Worm (Caenorhabditis elegans) whole organism, L4 larva: ENCODE measurements around the gene set-2.
A peak's percentile ranks its signal among the peaks of the same experiment; 100 is the strongest.

Source experiments
- D1046.2 ChIP-seq: fragments of 200-800 bp; sonication (Bioruptor generic); IDR thresholded peaks from 2 replicates; pipeline ENCODE4 v1.3.6; 2022; ENCODE audit warnings: missing genetic modification characterization, missing compliant biosample characterization
- ctbp-1 ChIP-seq: fragments of 200-800 bp; sonication (Bioruptor generic); IDR thresholded peaks from 2 replicates; pipeline ENCODE4 v1.3.6; 2022; ENCODE audit warnings: missing genetic modification reagents, missing genetic modification characterization, missing compliant biosample characterization
- jun-1 ChIP-seq: fragments of 150-350 bp; optimal IDR thresholded peaks from 2 replicates; lab custom pipeline; 2014; ENCODE audit warnings: missing biosample characterization, missing genetic modification reagents, missing genetic modification characterization
- nhr-28 ChIP-seq: fragments of 150-350 bp; optimal IDR thresholded peaks from 2 replicates; lab custom pipeline; 2014; ENCODE audit warnings: missing biosample characterization, missing genetic modification characterization
- nhr-6 ChIP-seq: fragments of 150-350 bp; optimal IDR thresholded peaks from 2 replicates; lab custom pipeline; 2014; ENCODE audit warnings: missing biosample characterization, missing genetic modification characterization
- pqm-1 ChIP-seq: sonication (generic microtip); optimal IDR thresholded peaks from 2 replicates; lab custom pipeline; 2017; ENCODE audit warnings: missing biosample characterization, missing genetic modification characterization
- skn-1 ChIP-seq: fragments of 150-350 bp; optimal IDR thresholded peaks from 2 replicates; lab custom pipeline; 2014; ENCODE audit warnings: missing biosample characterization, missing genetic modification characterization
- unc-62 ChIP-seq, 3 experiments: fragments of 150-350 bp in 1 of 3; sonication (generic microtip); optimal IDR thresholded peaks in 2 of 3; peaks in 1 of 3; 1 replicate in 1 of 3; 2 replicates in 2 of 3; lab custom pipeline; 2014 to 2017; ENCODE audit warnings: missing biosample characterization in 3 of 3, missing genetic modification characterization in 3 of 3, missing genetic modification reagents in 3 of 3, missing genotype in 1 of 3
- zag-1 ChIP-seq: fragments of 150-350 bp; optimal IDR thresholded peaks from 2 replicates; lab custom pipeline; 2014; ENCODE audit warnings: missing biosample characterization, missing genetic modification characterization
- ztf-11 ChIP-seq: fragments of 150-350 bp; optimal IDR thresholded peaks from 2 replicates; lab custom pipeline; 2014; ENCODE audit warnings: missing biosample characterization, missing genetic modification characterization

- TF ChIP-seq D1046.2 (GFP tag; lab: Robert Waterston, UW) (no peak), skn-1 (no peak), nhr-6 (tag; lab: Kevin White, UChicago) (no peak), ztf-11 (tag; lab: Kevin White, UChicago) (no peak), zag-1 (tag; lab: Kevin White, UChicago) (no peak), unc-62 (GFP tag; optimal IDR thresholded peaks at IDR 0.05 in 1 of 2; lab: Kevin White, UChicago) (peak in 1 of 2 experiments; percentile 91), unc-62 (tag; optimal IDR thresholded peaks at IDR 0.05; lab: Kevin White, UChicago) (no peak), nhr-28 (tag; lab: Kevin White, UChicago) (no peak), ctbp-1 (no peak), jun-1 (tag; lab: Kevin White, UChicago) (no peak), pqm-1 (tag; lab: Kevin White, UChicago) (no peak)
Observed at ce11 chrIII:4895313-4895712, 34.7 kb downstream of the set-2 start.
